Worm (Caenorhabditis elegans) whole organism, young adult: ENCODE measurements around the gene C44B7.5.

ENCODE experiments used
- C17E4.6 ChIP-seq: fragments of 200-800 bp; sonication (Bioruptor generic); IDR thresholded peaks from 2 replicates; pipeline ENCODE4 v1.3.6; 2022; ENCODE audit warnings: missing genetic modification reagents, missing genetic modification characterization, missing compliant biosample characterization
- F33H1.4 ChIP-seq: fragments of 200-800 bp; sonication (Bioruptor generic); IDR thresholded peaks from 2 replicates; pipeline ENCODE4 v1.3.6; 2022; ENCODE audit warnings: missing genetic modification reagents, missing genetic modification characterization, missing compliant biosample characterization
- F52B5.7 ChIP-seq: sonication (generic microtip); optimal IDR thresholded peaks from 2 replicates; lab custom pipeline; 2016; ENCODE audit warnings: mild to moderate bottlenecking, missing genetic modification characterization, missing compliant biosample characterization
- attf-3 ChIP-seq: fragments of 200-800 bp; sonication (Bioruptor generic); conservative IDR thresholded peaks from 2 replicates; pipeline ENCODE4 v1.3.6; 2022; ENCODE audit warnings: missing genetic modification reagents, missing genetic modification characterization, missing compliant biosample characterization
- die-1 ChIP-seq: sonication (generic microtip); optimal IDR thresholded peaks from 2 replicates; lab custom pipeline; 2016; ENCODE audit warnings: missing genotype, mild to moderate bottlenecking, missing genetic modification characterization, missing compliant biosample characterization
- dox-1 ChIP-seq: fragments of 200-800 bp; sonication (Bioruptor generic); IDR thresholded peaks from 2 replicates; pipeline ENCODE4 v1.3.6; 2022; ENCODE audit warnings: missing genetic modification reagents, missing genetic modification characterization, missing compliant biosample characterization
- hlh-26 ChIP-seq: fragments of 200-800 bp; sonication (Bioruptor generic); conservative IDR thresholded peaks from 2 replicates; pipeline ENCODE4 v1.3.6; 2022; ENCODE audit warnings: missing genetic modification reagents, missing genetic modification characterization, missing compliant biosample characterization
- lin-40 ChIP-seq: sonication (generic microtip); optimal IDR thresholded peaks from 2 replicates; lab custom pipeline; 2016; ENCODE audit warnings: missing genetic modification characterization, mild to moderate bottlenecking, missing compliant biosample characterization, missing genotype, missing genetic modification reagents
- lsl-1 ChIP-seq: fragments of 200-800 bp; sonication (Bioruptor generic); optimal IDR thresholded peaks from 2 replicates; lab custom pipeline; 2018; ENCODE audit warnings: mild to moderate bottlenecking, missing genetic modification characterization, moderate library complexity, missing compliant biosample characterization
- nhr-80 ChIP-seq: sonication (generic microtip); optimal IDR thresholded peaks from 2 replicates; lab custom pipeline; 2016; ENCODE audit warnings: missing genetic modification characterization, missing compliant biosample characterization
- pha-4 ChIP-seq: fragments of 150-350 bp; sonication (generic microtip); optimal IDR thresholded peaks from 2 replicates; lab custom pipeline; 2014; ENCODE audit warnings: missing biosample characterization, missing genetic modification reagents, missing genetic modification characterization
- repo-1 ChIP-seq: sonication (generic microtip); optimal IDR thresholded peaks from 2 replicates; lab custom pipeline; 2017; ENCODE audit warnings: mild to moderate bottlenecking, missing genetic modification characterization, missing compliant biosample characterization
- ztf-18 ChIP-seq: sonication (generic microtip); optimal IDR thresholded peaks from 2 replicates; lab custom pipeline; 2016; ENCODE audit warnings: missing genotype, mild to moderate bottlenecking, missing genetic modification characterization, missing compliant biosample characterization

ce11 chrII:6909568-6910122, 37.3 kb upstream of the C44B7.5 start, which contains the start of gene asm-1:
- TF ChIP-seq lsl-1 (GFP tag; lab: Kevin White, UChicago) = no peak
- no peak for TF ChIP-seq F33H1.4 (GFP tag; lab: Robert Waterston, UW)
- TF ChIP-seq hlh-26 (GFP tag; lab: Robert Waterston, UW) = no peak
- no peak for TF ChIP-seq repo-1 (tag; lab: Kevin White, UChicago)
- no peak for TF ChIP-seq attf-3 (GFP tag; lab: Robert Waterston, UW)
- TF ChIP-seq C17E4.6 (GFP tag; lab: Robert Waterston, UW) = no peak
- TF ChIP-seq ztf-18 (tag; lab: Kevin White, UChicago) = no peak
- TF ChIP-seq pha-4 (tag; lab: Kevin White, UChicago) = no peak
- TF ChIP-seq lin-40 (tag; lab: Kevin White, UChicago) = no peak
- TF ChIP-seq die-1 (tag; lab: Kevin White, UChicago) = no peak
- no peak for TF ChIP-seq F52B5.7 (tag; lab: Kevin White, UChicago)
- TF ChIP-seq nhr-80 (tag; lab: Kevin White, UChicago) = no peak
- no peak for TF ChIP-seq dox-1 (GFP tag; lab: Robert Waterston, UW)
